Worm (Caenorhabditis elegans) whole organism, L1 larva: ENCODE data around the gene gop-2.

ENCODE experiments used
- C04F5.9 ChIP-seq: sonication (generic microtip); optimal IDR thresholded peaks from 2 replicates; lab custom pipeline; 2016; ENCODE audit warnings: missing genetic modification characterization, missing compliant biosample characterization
- C34B4.2 ChIP-seq: sonication (generic microtip); optimal IDR thresholded peaks from 2 replicates; lab custom pipeline; 2017; ENCODE audit warnings: mild to moderate bottlenecking, missing genetic modification characterization, missing compliant biosample characterization
- Y116A8C.19 ChIP-seq: sonication (generic microtip); optimal IDR thresholded peaks from 2 replicates; lab custom pipeline; 2016; ENCODE audit warnings: missing compliant biosample characterization, missing genetic modification characterization, borderline replicate concordance
- aly-2 ChIP-seq: fragments of 150-350 bp; optimal IDR thresholded peaks from 2 replicates; lab custom pipeline; 2014; ENCODE audit warnings: missing biosample characterization, missing genetic modification characterization
- ama-1 ChIP-seq: fragments of 150-350 bp; optimal IDR thresholded peaks from 2 replicates; lab custom pipeline; 2014
- blmp-1 ChIP-seq: fragments of 150-350 bp; optimal IDR thresholded peaks from 2 replicates; lab custom pipeline; 2014; ENCODE audit warnings: missing biosample characterization, missing genetic modification characterization
- ceh-82 ChIP-seq, 3 experiments: fragments of 150-350 bp in 1 of 3; sonication (generic microtip) in 2 of 3; optimal IDR thresholded peaks; 2 replicates each; lab custom pipeline; 2014 to 2017; ENCODE audit warnings: missing biosample characterization in 3 of 3, missing genetic modification characterization in 3 of 3
- ceh-90 ChIP-seq: sonication (generic microtip); optimal IDR thresholded peaks from 2 replicates; lab custom pipeline; 2016; ENCODE audit warnings: missing genetic modification characterization, missing compliant biosample characterization
- efl-1 ChIP-seq, 4 experiments: fragments of 150-350 bp; optimal IDR thresholded peaks in 3 of 4; peaks in 1 of 4; 1 replicate in 1 of 4; 2 replicates in 3 of 4; lab custom pipeline; 2014; ENCODE audit warnings: missing biosample characterization in 2 of 4, missing genetic modification characterization in 2 of 4, missing genetic modification reagents in 2 of 4
- efl-3 ChIP-seq: fragments of 200-800 bp; sonication (Bioruptor generic); optimal IDR thresholded peaks from 2 replicates; lab custom pipeline; 2018; ENCODE audit warnings: mild to moderate bottlenecking, missing genetic modification characterization, missing compliant biosample characterization
- egl-13 ChIP-seq: sonication (generic microtip); optimal IDR thresholded peaks from 2 replicates; lab custom pipeline; 2016; ENCODE audit warnings: missing genotype, missing genetic modification reagents, missing genetic modification characterization, missing compliant biosample characterization
- elt-2 ChIP-seq: sonication (generic microtip); optimal IDR thresholded peaks from 2 replicates; lab custom pipeline; 2016; ENCODE audit warnings: missing genetic modification characterization, mild to moderate bottlenecking, inconsistent platforms, missing compliant biosample characterization, missing genetic modification reagents
- fos-1 ChIP-seq: fragments of 150-350 bp; optimal IDR thresholded peaks from 2 replicates; lab custom pipeline; 2014; ENCODE audit warnings: missing biosample characterization, missing genetic modification characterization
- hlh-17 ChIP-seq: fragments of 200-800 bp; sonication (Bioruptor generic); optimal IDR thresholded peaks from 2 replicates; lab custom pipeline; 2018; ENCODE audit warnings: missing genetic modification characterization, mild to moderate bottlenecking, missing compliant biosample characterization, moderate library complexity, borderline replicate concordance
- irx-1 ChIP-seq: sonication (generic microtip); optimal IDR thresholded peaks from 2 replicates; lab custom pipeline; 2016; ENCODE audit warnings: missing genetic modification characterization, missing compliant biosample characterization
- lin-13 ChIP-seq: fragments of 150-350 bp; optimal IDR thresholded peaks from 2 replicates; lab custom pipeline; 2014; ENCODE audit warnings: missing biosample characterization, missing genetic modification reagents, missing genetic modification characterization
- lin-35 ChIP-seq, 2 experiments: fragments of 150-350 bp; optimal IDR thresholded peaks; 2 replicates each; lab custom pipeline; 2014; ENCODE audit warnings: missing biosample characterization in 2 of 2, missing genetic modification characterization in 2 of 2, missing genetic modification reagents in 2 of 2
- lin-39 ChIP-seq: fragments of 150-350 bp; optimal IDR thresholded peaks from 2 replicates; lab custom pipeline; 2014; ENCODE audit warnings: missing biosample characterization, missing genetic modification reagents, missing genetic modification characterization
- lir-3 ChIP-seq: sonication (generic microtip); optimal IDR thresholded peaks from 2 replicates; lab custom pipeline; 2016; ENCODE audit warnings: mild to moderate bottlenecking, missing genetic modification characterization, moderate library complexity, missing compliant biosample characterization; ENCODE audit not compliant: poor library complexity
- lsy-2 ChIP-seq, 2 experiments: fragments of 150-350 bp; optimal IDR thresholded peaks; 2 replicates each; lab custom pipeline; 2014; ENCODE audit warnings: missing biosample characterization in 2 of 2, missing genetic modification characterization in 2 of 2
- mab-9 ChIP-seq: fragments of 200-800 bp; sonication (Bioruptor generic); IDR thresholded peaks from 2 replicates; pipeline ENCODE4 v1.3.6; 2022; ENCODE audit warnings: missing genetic modification reagents, missing genetic modification characterization, missing compliant biosample characterization
- nhr-12 ChIP-seq: sonication (generic microtip); optimal IDR thresholded peaks from 2 replicates; lab custom pipeline; 2017; ENCODE audit warnings: missing biosample characterization, missing genetic modification characterization
- nhr-19 ChIP-seq: fragments of 200-800 bp; sonication (Bioruptor generic); conservative IDR thresholded peaks from 2 replicates; pipeline ENCODE4 v1.3.6; 2022; ENCODE audit warnings: missing genetic modification characterization, missing compliant biosample characterization
- nhr-20 ChIP-seq: sonication (generic microtip); optimal IDR thresholded peaks from 2 replicates; lab custom pipeline; 2016; ENCODE audit warnings: mild to moderate bottlenecking, missing genetic modification characterization, missing compliant biosample characterization
- nhr-237 ChIP-seq: fragments of 150-350 bp; optimal IDR thresholded peaks from 2 replicates; lab custom pipeline; 2014; ENCODE audit warnings: missing biosample characterization, missing genetic modification characterization
- nhr-47 ChIP-seq: sonication (generic microtip); optimal IDR thresholded peaks from 2 replicates; lab custom pipeline; 2016; ENCODE audit warnings: mild to moderate bottlenecking, missing genetic modification characterization, moderate library complexity, missing compliant biosample characterization
- nhr-71 ChIP-seq: sonication (generic microtip); optimal IDR thresholded peaks from 2 replicates; lab custom pipeline; 2016; ENCODE audit warnings: mild to moderate bottlenecking, missing genetic modification characterization, moderate library complexity, missing compliant biosample characterization
- nhr-77 ChIP-seq: fragments of 150-350 bp; optimal IDR thresholded peaks from 2 replicates; lab custom pipeline; 2014; ENCODE audit warnings: missing biosample characterization, missing genetic modification characterization
- nhr-84 ChIP-seq: sonication (generic microtip); optimal IDR thresholded peaks from 2 replicates; lab custom pipeline; 2017; ENCODE audit warnings: missing biosample characterization, missing genetic modification characterization
- nhr-85 ChIP-seq: sonication (generic microtip); peaks from one replicate; lab custom pipeline; 2016; ENCODE audit warnings: missing genetic modification characterization, inconsistent platforms, missing compliant biosample characterization
- nhr-90 ChIP-seq: sonication (generic microtip); optimal IDR thresholded peaks from 2 replicates; lab custom pipeline; 2016; ENCODE audit warnings: mild to moderate bottlenecking, missing genetic modification characterization, missing compliant biosample characterization; ENCODE audit not compliant: poor library complexity
- rnt-1 ChIP-seq: sonication (generic microtip); optimal IDR thresholded peaks from 2 replicates; lab custom pipeline; 2016; ENCODE audit warnings: mild to moderate bottlenecking, missing genetic modification characterization, moderate library complexity, missing compliant biosample characterization
- snpc-4 ChIP-seq: fragments of 150-350 bp; optimal IDR thresholded peaks from 2 replicates; lab custom pipeline; 2014; ENCODE audit warnings: missing biosample characterization, missing genetic modification characterization
- snu-23 ChIP-seq: sonication (generic microtip); optimal IDR thresholded peaks from 2 replicates; lab custom pipeline; 2016; ENCODE audit warnings: missing genetic modification characterization, missing compliant biosample characterization
- sup-37 ChIP-seq: fragments of 200-800 bp; sonication (Bioruptor generic); optimal IDR thresholded peaks from 2 replicates; lab custom pipeline; 2018; ENCODE audit warnings: mild to moderate bottlenecking, missing genetic modification characterization, missing compliant biosample characterization
- swsn-7 ChIP-seq: sonication (generic microtip); optimal IDR thresholded peaks from 2 replicates; lab custom pipeline; 2016; ENCODE audit warnings: missing genetic modification characterization, missing compliant biosample characterization
- tbx-2 ChIP-seq: sonication (generic microtip); optimal IDR thresholded peaks from 2 replicates; lab custom pipeline; 2016; ENCODE audit warnings: missing genetic modification characterization, missing compliant biosample characterization
- tlp-1 ChIP-seq: fragments of 150-350 bp; optimal IDR thresholded peaks from 2 replicates; lab custom pipeline; 2014; ENCODE audit warnings: missing biosample characterization, missing genetic modification characterization
- unc-30 ChIP-seq: sonication (generic microtip); optimal IDR thresholded peaks from 2 replicates; lab custom pipeline; 2017; ENCODE audit warnings: missing biosample characterization, missing genetic modification characterization
- unc-86 ChIP-seq: sonication (generic microtip); optimal IDR thresholded peaks from 2 replicates; lab custom pipeline; 2016; ENCODE audit warnings: missing genetic modification characterization, missing compliant biosample characterization
- xbp-1 ChIP-seq: sonication (generic microtip); optimal IDR thresholded peaks from 2 replicates; lab custom pipeline; 2016; ENCODE audit warnings: missing genetic modification characterization, missing compliant biosample characterization
- zag-1 ChIP-seq: fragments of 150-350 bp; optimal IDR thresholded peaks from 2 replicates; lab custom pipeline; 2014; ENCODE audit warnings: missing biosample characterization, missing genetic modification characterization
- zip-4 ChIP-seq: fragments of 200-800 bp; sonication (Bioruptor generic); optimal IDR thresholded peaks from 2 replicates; lab custom pipeline; 2018; ENCODE audit warnings: mild to moderate bottlenecking, missing genetic modification characterization, moderate library complexity, missing compliant biosample characterization
- ztf-4 ChIP-seq: fragments of 150-350 bp; optimal IDR thresholded peaks from 2 replicates; lab custom pipeline; 2014; ENCODE audit warnings: missing biosample characterization, missing genetic modification characterization

The gop-2 gene

ce11 chrIII:5229511-5230250 is 29.1 kb upstream of the gop-2 start (continued):
- TF ChIP-seq nhr-71 (tag; lab: Kevin White, UChicago), result no peak

ce11 chrIII:5230415-5230814 is 28.4 kb upstream of the gop-2 start, which contains the start of gene prmt-5:
prmt-5 (plus strand) TSS chrIII:5230555.
- TF ChIP-seq sup-37 (GFP tag; lab: Kevin White, UChicago) (peak; percentile 24), nhr-237 (no peak), nhr-19 (peak; percentile 25; the same call in 1 of the 2 replicates), tlp-1 (tag; lab: Kevin White, UChicago) (no peak), rnt-1 (tag; lab: Kevin White, UChicago) (peak; percentile 15), hlh-17 (GFP tag; lab: Kevin White, UChicago) (no peak), nhr-20 (peak; percentile 36), C34B4.2 (peak; percentile 43), mab-9 (GFP tag; lab: Robert Waterston, UW) (no peak), blmp-1 (tag; lab: Kevin White, UChicago) (no peak), snpc-4 (no peak), ceh-90 (tag; lab: Kevin White, UChicago) (no peak), nhr-84 (tag; lab: Kevin White, UChicago) (no peak), ztf-4 (tag; lab: Kevin White, UChicago) (peak; percentile 45), tbx-2 (tag; lab: Kevin White, UChicago) (no peak), efl-3 (GFP tag; lab: Kevin White, UChicago) (no peak), fos-1 (peak; percentile 14), Y116A8C.19 (tag; lab: Kevin White, UChicago) (no peak), egl-13 (no peak), zag-1 (tag; lab: Kevin White, UChicago) (no peak), ceh-82 (tag; optimal IDR thresholded peaks at IDR 0.05; lab: Kevin White, UChicago) (no peak), elt-2 (peak; percentile 31), lin-13 (no peak), unc-86 (no peak), nhr-71 (tag; lab: Kevin White, UChicago) (peak; percentile 51), C04F5.9 (no peak), ama-1 (lab: Kevin White, UChicago) (peak; percentile 90), nhr-47 (tag; lab: Kevin White, UChicago) (peak; percentile 46), unc-30 (tag; lab: Kevin White, UChicago) (no peak), lsy-2 (tag; optimal IDR thresholded peaks at IDR 0.05; lab: Kevin White, UChicago) (peak in 1 of 2 experiments; percentile 21), lin-39 (tag; lab: Kevin White, UChicago) (no peak), aly-2 (tag; lab: Kevin White, UChicago) (peak; percentile 92), lir-3 (tag; lab: Kevin White, UChicago) (no peak), nhr-77 (no peak), irx-1 (no peak), swsn-7 (no peak), xbp-1 (tag; lab: Kevin White, UChicago) (peak; percentile 3), zip-4 (GFP tag; lab: Kevin White, UChicago) (peak; percentile 37), lin-35 (GFP tag; optimal IDR thresholded peaks at IDR 0.05; lab: Kevin White, UChicago) (no peak), efl-1 (optimal IDR thresholded peaks at IDR 0.05; lab: Kevin White, UChicago) (peak; percentile 21 to 41), efl-1 (GFP tag; optimal IDR thresholded peaks at IDR 0.05 in 1 of 2; lab: Kevin White, UChicago) (peak in 1 of 2 experiments; percentile 77), nhr-90 (tag; lab: Kevin White, UChicago) (peak; percentile 17), nhr-12 (tag; lab: Kevin White, UChicago) (no peak), nhr-85 (tag; lab: Kevin White, UChicago) (no peak), snu-23 (GFP tag; lab: Kevin White, UChicago) (peak; percentile 22)
